Worm (Caenorhabditis elegans): ENCODE measurements around the gene clec-232.

ce11 chrV:16017671-16018070, 41.7 kb downstream of the clec-232 start, which contains the start of gene srx-43:
- no peak for TF ChIP-seq ref-1 (GFP tag; conservative IDR thresholded peaks at IDR 0.05)
- TF ChIP-seq ztf-23 (GFP tag; IDR thresholded peaks at IDR 0.05) = no peak
- TF ChIP-seq cog-1 (tag; optimal IDR thresholded peaks at IDR 0.05) = no peak
- TF ChIP-seq flt-1 (GFP tag; IDR thresholded peaks at IDR 0.05) = no peak
- no peak for TF ChIP-seq tab-1 (GFP tag; IDR thresholded peaks at IDR 0.05)
- no peak for TF ChIP-seq klf-2 (GFP tag; conservative IDR thresholded peaks at IDR 0.05)
- no peak for TF ChIP-seq ztf-29 (GFP tag; IDR thresholded peaks at IDR 0.05)
- TF ChIP-seq med-1 (GFP tag; optimal IDR thresholded peaks at IDR 0.05; ENCODE audit: insufficient read depth) = no peak
- TF ChIP-seq T22C8.4 (GFP tag; IDR thresholded peaks at IDR 0.05) = no peak
